Fruit fly (Drosophila melanogaster) whole organism, embryonic: ENCODE data around the gene RPA3.

Experiments
- CG30403 ChIP-seq: fragments of 200-800 bp; sonication (Bioruptor generic); optimal IDR thresholded peaks from 3 replicates; lab custom pipeline; 2016; ENCODE audit warnings: missing biosample characterization, missing genetic modification characterization
- CG4424 ChIP-seq: fragments of 200-800 bp; sonication (Bioruptor generic); optimal IDR thresholded peaks from 3 replicates; lab custom pipeline; 2016; ENCODE audit warnings: missing biosample characterization, missing genetic modification characterization
- CG8281 ChIP-seq: fragments of 200-800 bp; sonication (Bioruptor generic); optimal IDR thresholded peaks from 2 replicates; lab custom pipeline; 2018; ENCODE audit warnings: missing biosample characterization, mild to moderate bottlenecking, missing genetic modification characterization, moderate library complexity
- Dll ChIP-seq: fragments of 200-800 bp; sonication (Bioruptor generic); IDR thresholded peaks from 4 replicates; pipeline ENCODE4 v1.3.6; 2022; ENCODE audit warnings: missing biosample characterization, missing genetic modification characterization; ENCODE audit not compliant: partially characterized antibody
- Gug ChIP-seq: fragments of 200-800 bp; sonication (Bioruptor generic); IDR thresholded peaks from 4 replicates; pipeline ENCODE4 v1.3.6; 2022; ENCODE audit warnings: missing biosample characterization, missing genetic modification characterization
- HHEX ChIP-seq: fragments of 200-800 bp; sonication (Bioruptor generic); optimal IDR thresholded peaks from 3 replicates; lab custom pipeline; 2017; ENCODE audit warnings: missing biosample characterization, mild to moderate bottlenecking, missing genetic modification characterization, missing genetic modification reagents
- fu2 ChIP-seq: fragments of 200-800 bp; sonication (Bioruptor generic); optimal IDR thresholded peaks from 2 replicates; lab custom pipeline; 2016; ENCODE audit warnings: missing biosample characterization, missing genetic modification characterization

- TF ChIP-seq HHEX (GFP tag; lab: Kevin White, UChicago) (no peak), fu2 (GFP tag; lab: Kevin White, UChicago) (no peak), CG8281 (tag; lab: Kevin White, UChicago) (no peak), CG4424 (GFP tag; lab: Kevin White, UChicago) (no peak), CG30403 (no peak), Gug (GFP tag; lab: Robert Waterston, UW) (no peak), Dll (GFP tag; lab: Robert Waterston, UW) (no peak)
Measured at dm6 chrX:11572270-11572914, 43.2 kb downstream of the RPA3 start, which contains the start of the genes Kmn1 and Reepl1.
